Worm (Caenorhabditis elegans): Measurements from ENCODE around the gene R08A2.1.

Gene R08A2.1

DNA sequence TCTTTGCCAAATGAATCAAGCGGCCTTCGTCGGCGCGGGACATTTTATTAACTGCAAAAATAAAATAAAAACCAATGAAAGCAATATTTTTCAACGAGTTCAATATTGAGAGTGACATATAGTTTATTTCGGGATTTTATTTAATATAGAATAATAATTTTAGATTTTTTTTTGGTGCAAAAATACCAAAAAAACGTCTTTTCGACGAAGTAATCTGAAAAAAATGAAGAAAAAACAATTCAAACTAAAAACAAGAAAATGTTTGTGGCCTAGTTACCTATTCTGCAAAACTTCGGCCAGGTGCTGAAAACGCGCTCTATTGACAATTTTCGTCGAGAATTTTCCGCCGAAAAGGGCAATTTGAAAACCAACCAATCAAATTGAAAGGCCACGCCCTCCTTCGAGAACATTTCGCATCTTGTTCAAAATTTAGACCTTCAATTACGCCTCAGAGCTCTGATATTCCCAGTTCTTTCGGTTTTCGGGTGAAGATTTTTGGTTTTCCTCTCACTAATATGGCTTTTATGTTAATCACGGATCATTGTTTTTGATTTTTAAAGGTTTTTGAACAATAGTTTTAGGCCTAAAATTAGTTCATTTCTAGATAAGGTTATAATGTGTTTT, 33.8 kb downstream of the R08A2.1 start, which contains the start of gene C47E8.4:
Gene C47E8.4, minus strand, starts transcription at position 51 of the 624 bp plus-strand sequence.
- peak; percentile 69 for TF ChIP-seq flt-1 (GFP tag; IDR thresholded peaks at IDR 0.05)
- TF ChIP-seq T22C8.4 (GFP tag; IDR thresholded peaks at IDR 0.05), result 0 out of 2 replicates have a peak, but pooled peaks have one; percentile 50
- peak; percentile 88 for TF ChIP-seq ztf-23 (GFP tag; IDR thresholded peaks at IDR 0.05)
- TF ChIP-seq ref-1 (GFP tag; conservative IDR thresholded peaks at IDR 0.05), result no peak
- TF ChIP-seq cog-1 (tag; optimal IDR thresholded peaks at IDR 0.05), result peak; percentile 90

DNA sequence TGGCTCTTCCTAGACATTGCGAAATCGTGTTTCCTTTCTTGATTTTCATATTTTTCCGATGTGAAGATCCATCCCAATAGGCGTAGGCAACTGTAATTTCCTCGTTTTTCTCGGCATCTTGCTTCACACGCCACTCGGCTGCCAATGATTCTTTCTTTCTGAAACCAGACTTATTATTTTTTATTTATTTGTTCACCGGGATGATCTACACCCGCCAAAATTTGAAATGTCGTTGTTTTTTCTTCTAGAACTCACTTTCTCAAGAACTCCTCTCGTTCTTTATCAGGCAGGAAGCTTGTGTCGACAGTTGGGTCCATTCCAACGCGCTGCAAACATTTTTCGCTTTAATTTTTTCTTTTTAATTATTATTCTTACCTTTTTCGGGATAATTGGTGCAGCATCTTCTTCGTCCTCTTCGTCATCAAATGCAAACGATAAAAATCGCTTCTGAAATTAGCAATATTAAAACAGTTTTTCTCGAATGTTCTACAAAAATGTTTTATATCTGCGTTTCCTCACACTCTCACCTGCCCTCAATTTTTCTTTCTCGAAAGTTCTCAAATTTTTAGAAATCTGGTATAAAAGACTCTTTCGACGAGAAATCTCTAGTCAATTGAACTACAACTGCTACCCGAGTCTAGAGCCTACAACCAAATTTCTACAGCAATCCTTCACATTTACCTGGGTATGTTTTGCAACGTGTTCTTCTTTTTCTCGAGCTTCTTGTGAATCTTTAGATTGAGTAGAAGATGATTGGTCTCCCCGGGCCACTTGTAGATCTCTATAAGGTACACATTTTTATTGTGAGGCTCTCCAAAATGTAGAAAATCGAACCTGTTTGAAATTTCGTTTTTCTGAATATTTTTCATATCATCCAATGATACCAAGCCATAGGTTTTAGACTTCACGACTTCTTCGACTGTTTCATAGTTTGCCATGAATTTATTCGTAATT, 34.8 kb downstream of the R08A2.1 start, which contains the start of gene hsp-90:
Gene hsp-90, plus strand, starts transcription at position 560 of the 954 bp plus-strand sequence.
- TF ChIP-seq klf-2 (GFP tag; conservative IDR thresholded peaks at IDR 0.05) (no peak), flt-1 (GFP tag; IDR thresholded peaks at IDR 0.05) (no peak), tab-1 (GFP tag; IDR thresholded peaks at IDR 0.05) (no peak), med-1 (GFP tag; optimal IDR thresholded peaks at IDR 0.05; ENCODE audit: insufficient read depth) (no peak), T22C8.4 (GFP tag; IDR thresholded peaks at IDR 0.05) (no peak), cog-1 (tag; optimal IDR thresholded peaks at IDR 0.05) (no peak), ztf-29 (GFP tag; IDR thresholded peaks at IDR 0.05) (no peak), ztf-23 (GFP tag; IDR thresholded peaks at IDR 0.05) (no peak), ref-1 (GFP tag; conservative IDR thresholded peaks at IDR 0.05) (no peak)

- no peak for TF ChIP-seq ref-1 (GFP tag; conservative IDR thresholded peaks at IDR 0.05)
- TF ChIP-seq med-1 (GFP tag; optimal IDR thresholded peaks at IDR 0.05; ENCODE audit: insufficient read depth), result no peak
- no peak for TF ChIP-seq cog-1 (tag; optimal IDR thresholded peaks at IDR 0.05)
- no peak for TF ChIP-seq flt-1 (GFP tag; IDR thresholded peaks at IDR 0.05)
- TF ChIP-seq T22C8.4 (GFP tag; IDR thresholded peaks at IDR 0.05), result no peak
- TF ChIP-seq klf-2 (GFP tag; conservative IDR thresholded peaks at IDR 0.05), result no peak
- TF ChIP-seq tab-1 (GFP tag; IDR thresholded peaks at IDR 0.05), result no peak
- TF ChIP-seq ztf-23 (GFP tag; IDR thresholded peaks at IDR 0.05), result no peak
- no peak for TF ChIP-seq ztf-29 (GFP tag; IDR thresholded peaks at IDR 0.05)
These were observed 35.5 kb downstream of the R08A2.1 start for ce11 chrV:14683926-14684325.

DNA sequence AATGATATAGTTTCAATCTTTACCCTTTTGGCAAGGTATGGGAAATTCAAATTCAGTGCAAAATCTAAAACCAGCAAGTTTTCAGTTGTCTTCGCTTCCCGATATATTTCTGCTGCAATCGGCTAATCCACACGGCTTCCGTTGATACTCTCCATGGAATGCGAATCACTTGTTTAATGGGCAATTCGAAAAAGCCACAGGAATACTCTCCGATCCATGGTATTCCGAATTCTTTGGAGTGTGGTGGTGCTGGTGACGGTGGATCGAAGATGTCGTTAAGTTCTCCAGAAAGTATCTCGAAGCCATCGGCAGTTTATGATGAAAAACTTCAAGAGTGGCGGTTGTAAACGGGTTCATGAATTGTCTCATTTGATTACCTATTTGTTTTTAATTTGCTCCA, 36.1 kb downstream of the R08A2.1 start:
- TF ChIP-seq klf-2 (GFP tag; conservative IDR thresholded peaks at IDR 0.05), result no peak
- TF ChIP-seq ref-1 (GFP tag; conservative IDR thresholded peaks at IDR 0.05), result no peak
- TF ChIP-seq flt-1 (GFP tag; IDR thresholded peaks at IDR 0.05), result no peak
- TF ChIP-seq ztf-29 (GFP tag; IDR thresholded peaks at IDR 0.05), result no peak
- no peak for TF ChIP-seq cog-1 (tag; optimal IDR thresholded peaks at IDR 0.05)
- TF ChIP-seq med-1 (GFP tag; optimal IDR thresholded peaks at IDR 0.05; ENCODE audit: insufficient read depth), result no peak
- no peak for TF ChIP-seq T22C8.4 (GFP tag; IDR thresholded peaks at IDR 0.05)
- no peak for TF ChIP-seq tab-1 (GFP tag; IDR thresholded peaks at IDR 0.05)
- TF ChIP-seq ztf-23 (GFP tag; IDR thresholded peaks at IDR 0.05), result no peak

ce11 chrV:14682870-14683269, 36.5 kb downstream of the R08A2.1 start:
- no peak for TF ChIP-seq tab-1 (GFP tag; IDR thresholded peaks at IDR 0.05)
- no peak for TF ChIP-seq cog-1 (tag; optimal IDR thresholded peaks at IDR 0.05)

ce11 chrV:14680014-14680413, 39.4 kb downstream of the R08A2.1 start, which contains the start of gene C47E8.3:
Gene C47E8.3 (plus strand): TSS chrV:14680314.
- TF ChIP-seq ref-1 (GFP tag; conservative IDR thresholded peaks at IDR 0.05), result no peak
- TF ChIP-seq flt-1 (GFP tag; IDR thresholded peaks at IDR 0.05), result no peak
- no peak for TF ChIP-seq klf-2 (GFP tag; conservative IDR thresholded peaks at IDR 0.05)
- TF ChIP-seq T22C8.4 (GFP tag; IDR thresholded peaks at IDR 0.05), result no peak
- no peak for TF ChIP-seq ztf-29 (GFP tag; IDR thresholded peaks at IDR 0.05)
- TF ChIP-seq ztf-23 (GFP tag; IDR thresholded peaks at IDR 0.05), result no peak
- no peak for TF ChIP-seq tab-1 (GFP tag; IDR thresholded peaks at IDR 0.05)
- TF ChIP-seq cog-1 (tag; optimal IDR thresholded peaks at IDR 0.05), result no peak
- TF ChIP-seq med-1 (GFP tag; optimal IDR thresholded peaks at IDR 0.05; ENCODE audit: insufficient read depth), result no peak

ce11 chrV:14678298-14678697, 41.1 kb downstream of the R08A2.1 start:
- TF ChIP-seq cog-1 (tag; optimal IDR thresholded peaks at IDR 0.05) (no peak), med-1 (GFP tag; optimal IDR thresholded peaks at IDR 0.05; ENCODE audit: insufficient read depth) (no peak), T22C8.4 (GFP tag; IDR thresholded peaks at IDR 0.05) (no peak), ztf-23 (GFP tag; IDR thresholded peaks at IDR 0.05) (no peak), flt-1 (GFP tag; IDR thresholded peaks at IDR 0.05) (no peak), ref-1 (GFP tag; conservative IDR thresholded peaks at IDR 0.05) (no peak), klf-2 (GFP tag; conservative IDR thresholded peaks at IDR 0.05) (no peak), tab-1 (GFP tag; IDR thresholded peaks at IDR 0.05) (no peak), ztf-29 (GFP tag; IDR thresholded peaks at IDR 0.05) (no peak)

Measured in whole organism, midembryonic.